Worm (Caenorhabditis elegans) whole organism, L1 larva: Measurements from ENCODE around the gene str-255.

ENCODE experiments used
- C04F5.9 ChIP-seq: sonication (generic microtip); optimal IDR thresholded peaks from 2 replicates; lab custom pipeline; 2016; ENCODE audit warnings: missing genetic modification characterization, missing compliant biosample characterization
- F16B12.6 ChIP-seq: fragments of 150-350 bp; optimal IDR thresholded peaks from 2 replicates; lab custom pipeline; 2014; ENCODE audit warnings: missing biosample characterization, missing genetic modification characterization
- alr-1 ChIP-seq: fragments of 200-800 bp; sonication (Bioruptor generic); optimal IDR thresholded peaks from 2 replicates; lab custom pipeline; 2018; ENCODE audit warnings: borderline replicate concordance, mild to moderate bottlenecking, missing genetic modification characterization, missing compliant biosample characterization
- aly-2 ChIP-seq: fragments of 150-350 bp; optimal IDR thresholded peaks from 2 replicates; lab custom pipeline; 2014; ENCODE audit warnings: missing biosample characterization, missing genetic modification characterization
- ama-1 ChIP-seq: fragments of 150-350 bp; optimal IDR thresholded peaks from 2 replicates; lab custom pipeline; 2014
- blmp-1 ChIP-seq: fragments of 150-350 bp; optimal IDR thresholded peaks from 2 replicates; lab custom pipeline; 2014; ENCODE audit warnings: missing biosample characterization, missing genetic modification characterization
- ceh-82 ChIP-seq, 3 experiments: fragments of 150-350 bp in 1 of 3; sonication (generic microtip) in 2 of 3; optimal IDR thresholded peaks; 2 replicates each; lab custom pipeline; 2014 to 2017; ENCODE audit warnings: missing biosample characterization in 3 of 3, missing genetic modification characterization in 3 of 3
- ceh-88 ChIP-seq: fragments of 200-800 bp; sonication (Bioruptor generic); IDR thresholded peaks from 2 replicates; pipeline ENCODE4 v1.3.6; 2022; ENCODE audit warnings: missing genetic modification characterization, missing compliant biosample characterization
- dpl-1 ChIP-seq, 3 experiments: fragments of 150-350 bp in 2 of 3; sonication (generic microtip) in 1 of 3; optimal IDR thresholded peaks; 2 replicates each; lab custom pipeline; 2014 to 2017; ENCODE audit warnings: missing biosample characterization in 3 of 3, missing genetic modification characterization in 3 of 3, missing genetic modification reagents in 3 of 3
- efl-1 ChIP-seq, 4 experiments: fragments of 150-350 bp; optimal IDR thresholded peaks in 3 of 4; peaks in 1 of 4; 1 replicate in 1 of 4; 2 replicates in 3 of 4; lab custom pipeline; 2014; ENCODE audit warnings: missing biosample characterization in 2 of 4, missing genetic modification characterization in 2 of 4, missing genetic modification reagents in 2 of 4
- egl-27 ChIP-seq, 2 experiments: fragments of 150-350 bp in 1 of 2; sonication (generic microtip); optimal IDR thresholded peaks; 3 replicates each; lab custom pipeline; 2017 to 2018; ENCODE audit warnings: missing biosample characterization in 2 of 2, missing genetic modification characterization in 2 of 2, missing genetic modification reagents in 2 of 2
- elt-3 ChIP-seq, 6 experiments: fragments of 150-350 bp in 1 of 6; sonication (generic microtip); optimal IDR thresholded peaks; 2 replicates each; lab custom pipeline; 2017 to 2018; ENCODE audit warnings: missing biosample characterization in 6 of 6, missing genetic modification characterization in 6 of 6, inconsistent platforms in 1 of 6
- ets-5 ChIP-seq: fragments of 200-800 bp; sonication (Bioruptor generic); IDR thresholded peaks from 2 replicates; pipeline ENCODE4 v1.3.6; 2022; ENCODE audit warnings: missing genetic modification characterization, missing compliant biosample characterization
- fkh-10 ChIP-seq: sonication (generic microtip); optimal IDR thresholded peaks from 2 replicates; lab custom pipeline; 2017; ENCODE audit warnings: missing biosample characterization, missing genetic modification reagents, missing genetic modification characterization
- fkh-4 ChIP-seq: sonication (generic microtip); optimal IDR thresholded peaks from 2 replicates; lab custom pipeline; 2016; ENCODE audit warnings: missing compliant biosample characterization, missing genetic modification characterization, borderline replicate concordance
- fkh-8 ChIP-seq: sonication (generic microtip); optimal IDR thresholded peaks from 2 replicates; lab custom pipeline; 2016; ENCODE audit warnings: mild to moderate bottlenecking, missing genetic modification characterization, missing compliant biosample characterization
- grh-1 ChIP-seq: fragments of 200-800 bp; sonication (Bioruptor generic); IDR thresholded peaks from 2 replicates; pipeline ENCODE4 v1.3.6; 2022; ENCODE audit warnings: missing genetic modification reagents, missing genetic modification characterization, missing compliant biosample characterization
- hpl-2 ChIP-seq: fragments of 150-350 bp; optimal IDR thresholded peaks from 2 replicates; lab custom pipeline; 2014; ENCODE audit warnings: missing biosample characterization, missing genetic modification reagents, missing genetic modification characterization
- irx-1 ChIP-seq: sonication (generic microtip); optimal IDR thresholded peaks from 2 replicates; lab custom pipeline; 2016; ENCODE audit warnings: missing genetic modification characterization, missing compliant biosample characterization
- lin-13 ChIP-seq: fragments of 150-350 bp; optimal IDR thresholded peaks from 2 replicates; lab custom pipeline; 2014; ENCODE audit warnings: missing biosample characterization, missing genetic modification reagents, missing genetic modification characterization
- lin-14 ChIP-seq: fragments of 200-800 bp; sonication (Bioruptor generic); optimal IDR thresholded peaks from 2 replicates; lab custom pipeline; 2018; ENCODE audit warnings: mild to moderate bottlenecking, missing genetic modification characterization, moderate library complexity, missing compliant biosample characterization
- lin-35 ChIP-seq, 2 experiments: fragments of 150-350 bp; optimal IDR thresholded peaks; 2 replicates each; lab custom pipeline; 2014; ENCODE audit warnings: missing biosample characterization in 2 of 2, missing genetic modification characterization in 2 of 2, missing genetic modification reagents in 2 of 2
- mef-2 ChIP-seq: fragments of 150-350 bp; optimal IDR thresholded peaks from 2 replicates; lab custom pipeline; 2014; ENCODE audit warnings: missing biosample characterization, missing genetic modification characterization
- nhr-12 ChIP-seq: sonication (generic microtip); optimal IDR thresholded peaks from 2 replicates; lab custom pipeline; 2017; ENCODE audit warnings: missing biosample characterization, missing genetic modification characterization
- nhr-20 ChIP-seq: sonication (generic microtip); optimal IDR thresholded peaks from 2 replicates; lab custom pipeline; 2016; ENCODE audit warnings: mild to moderate bottlenecking, missing genetic modification characterization, missing compliant biosample characterization
- nhr-28 ChIP-seq: fragments of 150-350 bp; optimal IDR thresholded peaks from 2 replicates; lab custom pipeline; 2014; ENCODE audit warnings: missing biosample characterization, missing genetic modification characterization
- nhr-47 ChIP-seq: sonication (generic microtip); optimal IDR thresholded peaks from 2 replicates; lab custom pipeline; 2016; ENCODE audit warnings: mild to moderate bottlenecking, missing genetic modification characterization, moderate library complexity, missing compliant biosample characterization
- nhr-76 ChIP-seq: sonication (generic microtip); optimal IDR thresholded peaks from 2 replicates; lab custom pipeline; 2017; ENCODE audit warnings: missing biosample characterization, missing genetic modification characterization
- pqm-1 ChIP-seq: sonication (generic microtip); optimal IDR thresholded peaks from 3 replicates; lab custom pipeline; 2017; ENCODE audit warnings: missing biosample characterization, missing genetic modification characterization
- rnt-1 ChIP-seq: sonication (generic microtip); optimal IDR thresholded peaks from 2 replicates; lab custom pipeline; 2016; ENCODE audit warnings: mild to moderate bottlenecking, missing genetic modification characterization, moderate library complexity, missing compliant biosample characterization
- snpc-4 ChIP-seq: fragments of 150-350 bp; optimal IDR thresholded peaks from 2 replicates; lab custom pipeline; 2014; ENCODE audit warnings: missing biosample characterization, missing genetic modification characterization
- snu-23 ChIP-seq: sonication (generic microtip); optimal IDR thresholded peaks from 2 replicates; lab custom pipeline; 2016; ENCODE audit warnings: missing genetic modification characterization, missing compliant biosample characterization
- sox-4 ChIP-seq: sonication (generic microtip); optimal IDR thresholded peaks from 2 replicates; lab custom pipeline; 2016; ENCODE audit warnings: missing genetic modification characterization, missing compliant biosample characterization
- sup-37 ChIP-seq: fragments of 200-800 bp; sonication (Bioruptor generic); optimal IDR thresholded peaks from 2 replicates; lab custom pipeline; 2018; ENCODE audit warnings: mild to moderate bottlenecking, missing genetic modification characterization, missing compliant biosample characterization
- swsn-7 ChIP-seq: sonication (generic microtip); optimal IDR thresholded peaks from 2 replicates; lab custom pipeline; 2016; ENCODE audit warnings: missing genetic modification characterization, missing compliant biosample characterization
- tbx-2 ChIP-seq: sonication (generic microtip); optimal IDR thresholded peaks from 2 replicates; lab custom pipeline; 2016; ENCODE audit warnings: missing genetic modification characterization, missing compliant biosample characterization
- unc-86 ChIP-seq: sonication (generic microtip); optimal IDR thresholded peaks from 2 replicates; lab custom pipeline; 2016; ENCODE audit warnings: missing genetic modification characterization, missing compliant biosample characterization
- zip-4 ChIP-seq: fragments of 200-800 bp; sonication (Bioruptor generic); optimal IDR thresholded peaks from 2 replicates; lab custom pipeline; 2018; ENCODE audit warnings: mild to moderate bottlenecking, missing genetic modification characterization, moderate library complexity, missing compliant biosample characterization
- ztf-11 ChIP-seq, 2 experiments: sonication (generic microtip); optimal IDR thresholded peaks; 2 replicates each; lab custom pipeline; 2016 to 2017; ENCODE audit warnings: missing genetic modification characterization in 2 of 2, missing biosample characterization in 1 of 2, missing compliant biosample characterization in 1 of 2
- ztf-4 ChIP-seq: fragments of 150-350 bp; optimal IDR thresholded peaks from 2 replicates; lab custom pipeline; 2014; ENCODE audit warnings: missing biosample characterization, missing genetic modification characterization

str-255 gene

ce11 chrV:2126996-2127585 is 36.5 kb downstream of the str-255 start, which contains the start of gene ldp-1 (continued):
- no peak for TF ChIP-seq egl-27 (tag; optimal IDR thresholded peaks at IDR 0.05; lab: Kevin White, UChicago)
- TF ChIP-seq grh-1 (GFP tag; lab: Robert Waterston, UW), result peak; percentile 75
- TF ChIP-seq swsn-7 (tag; lab: Kevin White, UChicago), result peak; percentile 81
- peak; percentile 76 for TF ChIP-seq fkh-8 (tag; lab: Kevin White, UChicago)
- peak; percentile 69 for TF ChIP-seq unc-86 (tag; lab: Kevin White, UChicago)

ce11 chrV:2126554-2126953 is 37.1 kb downstream of the str-255 start:
- TF ChIP-seq nhr-28 (tag; lab: Kevin White, UChicago) (no peak), rnt-1 (peak; percentile 73), ets-5 (GFP tag; lab: Robert Waterston, UW) (no peak), sox-4 (no peak), tbx-2 (no peak), hpl-2 (GFP tag; lab: Kevin White, UChicago) (no peak), nhr-12 (tag; lab: Kevin White, UChicago) (no peak), efl-1 (optimal IDR thresholded peaks at IDR 0.05; lab: Kevin White, UChicago) (no peak), efl-1 (GFP tag; optimal IDR thresholded peaks at IDR 0.05 in 1 of 2; lab: Kevin White, UChicago) (peak in 1 of 2 experiments; percentile 88), ceh-82 (tag; optimal IDR thresholded peaks at IDR 0.05; lab: Kevin White, UChicago) (no peak), ztf-11 (tag; optimal IDR thresholded peaks at IDR 0.05; lab: Kevin White, UChicago) (no peak)
- TF ChIP-seq, all 84 proteins: peak for 2

ce11 chrV:2123164-2123563 is 40.5 kb downstream of the str-255 start:
- TF ChIP-seq snu-23 (GFP tag; lab: Kevin White, UChicago) (no peak), nhr-12 (tag; lab: Kevin White, UChicago) (no peak), tbx-2 (no peak), pqm-1 (tag; lab: Kevin White, UChicago) (no peak), snpc-4 (tag; lab: Kevin White, UChicago) (no peak), nhr-47 (no peak), sup-37 (no peak), alr-1 (tag; lab: Kevin White, UChicago) (no peak)

- TF ChIP-seq C04F5.9 (tag; lab: Kevin White, UChicago) (no peak), nhr-20 (tag; lab: Kevin White, UChicago) (peak; percentile 68), lin-35 (GFP tag; optimal IDR thresholded peaks at IDR 0.05; lab: Kevin White, UChicago) (peak in 1 of 2 experiments; percentile 29), dpl-1 (GFP tag; optimal IDR thresholded peaks at IDR 0.05; lab: Kevin White, UChicago) (peak in 1 of 3 experiments; percentile 6), blmp-1 (tag; lab: Kevin White, UChicago) (peak; percentile 9), elt-3 (tag; optimal IDR thresholded peaks at IDR 0.05; lab: Kevin White, UChicago) (peak in 1 of 6 experiments; percentile 37), nhr-76 (no peak), efl-1 (optimal IDR thresholded peaks at IDR 0.05; lab: Kevin White, UChicago) (peak; percentile 15 to 19), efl-1 (GFP tag; optimal IDR thresholded peaks at IDR 0.05 in 1 of 2; lab: Kevin White, UChicago) (peak in 1 of 2 experiments; percentile 38), ztf-4 (tag; lab: Kevin White, UChicago) (no peak), irx-1 (tag; lab: Kevin White, UChicago) (no peak), sup-37 (no peak), rnt-1 (peak; percentile 50), ceh-88 (GFP tag; lab: Robert Waterston, UW) (no peak), fkh-4 (no peak)
Measured at ce11 chrV:2122517-2122916, 41.1 kb downstream of the str-255 start, which contains the start of gene F22F7.2. TSS of gene F22F7.2 (plus strand) at chrV:2122782.

ce11 chrV:2121910-2122362 is 41.7 kb downstream of the str-255 start, which contains the start of gene F22F7.8:
TSS of gene F22F7.8 (minus strand) at chrV:2121960.
- TF ChIP-seq ztf-11 (tag; optimal IDR thresholded peaks at IDR 0.05; lab: Kevin White, UChicago) (no peak), zip-4 (GFP tag; lab: Kevin White, UChicago) (no peak), elt-3 (tag; optimal IDR thresholded peaks at IDR 0.05; lab: Kevin White, UChicago) (no peak), lin-35 (GFP tag; optimal IDR thresholded peaks at IDR 0.05; lab: Kevin White, UChicago) (no peak), aly-2 (tag; lab: Kevin White, UChicago) (no peak), lin-14 (GFP tag; lab: Kevin White, UChicago) (no peak), lin-13 (GFP tag; lab: Kevin White, UChicago) (no peak), grh-1 (GFP tag; lab: Robert Waterston, UW) (no peak), swsn-7 (tag; lab: Kevin White, UChicago) (no peak), fkh-10 (GFP tag; lab: Kevin White, UChicago) (no peak), nhr-28 (tag; lab: Kevin White, UChicago) (no peak), F16B12.6 (no peak), hpl-2 (GFP tag; lab: Kevin White, UChicago) (no peak), sup-37 (no peak), mef-2 (tag; lab: Kevin White, UChicago) (no peak), sox-4 (no peak), pqm-1 (tag; lab: Kevin White, UChicago) (no peak), ama-1 (no peak)
